Worm (Caenorhabditis elegans) whole organism, L3 larva: Measurements from ENCODE around the gene ZK488.5.

ENCODE experiments used
- ceh-9 ChIP-seq: sonication (generic microtip); optimal IDR thresholded peaks from 2 replicates; lab custom pipeline; 2018; ENCODE audit warnings: missing biosample characterization, missing genetic modification characterization
- nhr-237 ChIP-seq: fragments of 150-350 bp; optimal IDR thresholded peaks from 2 replicates; lab custom pipeline; 2014; ENCODE audit warnings: missing biosample characterization, missing genetic modification characterization
- snpc-4 ChIP-seq: fragments of 150-350 bp; optimal IDR thresholded peaks from 2 replicates; lab custom pipeline; 2014; ENCODE audit warnings: missing biosample characterization, missing genetic modification characterization

DNA sequence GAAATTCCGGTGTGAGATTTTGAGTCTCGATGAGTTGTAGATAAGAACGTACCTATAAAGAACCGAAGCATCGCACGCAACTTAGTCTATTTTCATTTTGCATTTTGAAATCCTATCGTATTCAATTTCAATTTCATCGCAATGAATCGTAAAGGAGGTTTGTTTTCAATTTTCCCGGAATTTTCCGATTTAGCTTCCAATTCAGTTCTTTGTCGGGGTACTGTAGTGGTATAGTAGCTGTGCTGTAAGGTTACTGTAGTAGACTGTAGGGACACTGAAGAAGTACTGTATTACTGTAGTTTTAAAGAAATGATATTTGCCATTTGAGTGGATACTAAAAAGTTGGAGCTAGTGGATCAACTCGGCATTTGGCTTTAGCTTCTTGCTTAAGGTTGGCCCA is 6.7 kb downstream of the ZK488.5 start:
- no peak for TF ChIP-seq ceh-9 (tag; lab: Kevin White, UChicago)
- TF ChIP-seq snpc-4 (tag; lab: Kevin White, UChicago) = no peak
- TF ChIP-seq nhr-237 (tag; lab: Kevin White, UChicago) = no peak
